Worm (Caenorhabditis elegans) whole organism, early embryonic: Measurements from ENCODE around the gene F41B4.2.

Experiments used
- B0310.2 ChIP-seq: sonication (generic microtip); optimal IDR thresholded peaks from 2 replicates; lab custom pipeline; 2016; ENCODE audit warnings: mild to moderate bottlenecking, missing genetic modification characterization, missing compliant biosample characterization
- F13C5.2 ChIP-seq: sonication (generic microtip); optimal IDR thresholded peaks from 2 replicates; lab custom pipeline; 2017; ENCODE audit warnings: mild to moderate bottlenecking, missing genetic modification characterization, inconsistent platforms, missing compliant biosample characterization
- aly-1 ChIP-seq: sonication (generic microtip); optimal IDR thresholded peaks from 2 replicates; lab custom pipeline; 2016; ENCODE audit warnings: missing genetic modification characterization, missing compliant biosample characterization
- ama-1 ChIP-seq: fragments of 150-350 bp; optimal IDR thresholded peaks from 2 replicates; lab custom pipeline; 2014
- ceh-13 ChIP-seq: fragments of 200-800 bp; sonication (Bioruptor generic); optimal IDR thresholded peaks from 2 replicates; lab custom pipeline; 2018; ENCODE audit warnings: mild to moderate bottlenecking, missing genetic modification characterization, missing compliant biosample characterization
- ceh-36 ChIP-seq: sonication (generic microtip); optimal IDR thresholded peaks from 2 replicates; lab custom pipeline; 2016; ENCODE audit warnings: missing genetic modification characterization, inconsistent platforms, missing compliant biosample characterization
- ets-7 ChIP-seq: sonication (generic microtip); optimal IDR thresholded peaks from 2 replicates; lab custom pipeline; 2016; ENCODE audit warnings: missing genotype, missing genetic modification characterization, missing compliant biosample characterization
- flt-1 ChIP-seq: fragments of 200-800 bp; sonication (Bioruptor generic); IDR thresholded peaks from 2 replicates; pipeline ENCODE4 v1.3.6; 2022; ENCODE audit warnings: missing genetic modification characterization, missing compliant biosample characterization
- hmbx-1 ChIP-seq: sonication (generic microtip); optimal IDR thresholded peaks from 2 replicates; lab custom pipeline; 2016; ENCODE audit warnings: mild to moderate bottlenecking, missing genetic modification characterization, missing compliant biosample characterization
- hmg-4 ChIP-seq: fragments of 200-800 bp; sonication (Bioruptor generic); optimal IDR thresholded peaks from 2 replicates; lab custom pipeline; 2018; ENCODE audit warnings: mild to moderate bottlenecking, missing genetic modification characterization, missing compliant biosample characterization
- hnd-1 ChIP-seq: sonication (generic microtip); optimal IDR thresholded peaks from 2 replicates; lab custom pipeline; 2016; ENCODE audit warnings: missing genetic modification characterization, missing compliant biosample characterization
- pes-1 ChIP-seq: fragments of 200-800 bp; sonication (Bioruptor generic); IDR thresholded peaks from 2 replicates; pipeline ENCODE4 v1.3.6; 2022; ENCODE audit warnings: missing genetic modification reagents, missing genetic modification characterization, missing compliant biosample characterization
- scrt-1 ChIP-seq: fragments of 200-800 bp; sonication (Bioruptor generic); IDR thresholded peaks from 2 replicates; pipeline ENCODE4 v1.3.6; 2022; ENCODE audit warnings: missing genetic modification characterization, missing compliant biosample characterization
- sea-1 ChIP-seq: fragments of 200-800 bp; sonication (Bioruptor generic); conservative IDR thresholded peaks from 2 replicates; pipeline ENCODE4 v1.3.6; 2022; ENCODE audit warnings: missing genetic modification characterization, missing compliant biosample characterization
- tbx-11 ChIP-seq: fragments of 200-800 bp; sonication (Bioruptor generic); IDR thresholded peaks from 2 replicates; pipeline ENCODE4 v1.3.6; 2022; ENCODE audit warnings: missing genetic modification characterization, missing compliant biosample characterization
- tbx-37 ChIP-seq: fragments of 200-800 bp; sonication (Bioruptor generic); conservative IDR thresholded peaks from 2 replicates; pipeline ENCODE4 v1.3.6; 2022; ENCODE audit warnings: missing genetic modification reagents, missing genetic modification characterization, missing compliant biosample characterization
- tra-4 ChIP-seq: sonication (generic microtip); optimal IDR thresholded peaks from 2 replicates; lab custom pipeline; 2017; ENCODE audit warnings: missing genetic modification characterization, missing compliant biosample characterization

The F41B4.2 gene

DNA sequence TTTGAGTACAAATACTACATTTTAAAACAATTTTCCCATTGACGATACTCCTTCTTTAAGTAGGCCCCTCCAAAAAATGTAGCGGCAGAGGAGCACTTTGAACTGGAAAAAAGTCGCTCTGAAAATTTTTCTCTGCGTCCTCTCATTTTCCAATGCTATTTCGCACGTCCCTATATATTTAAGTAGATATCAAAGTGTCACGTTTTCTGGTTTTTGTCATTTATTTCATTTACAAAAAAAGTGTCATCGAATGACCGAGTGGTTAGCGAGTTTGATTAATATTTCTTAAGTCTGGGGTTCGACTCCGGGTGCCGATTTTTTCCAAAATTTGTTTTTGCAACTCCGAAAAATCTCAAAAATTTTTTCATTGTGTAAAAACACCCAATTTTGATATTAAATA lies 31.8 kb upstream of the F41B4.2 start:
- TF ChIP-seq ets-7 (no peak), ceh-13 (GFP tag; lab: Kevin White, UChicago) (no peak), sea-1 (GFP tag; lab: Robert Waterston, UW) (no peak), tbx-37 (GFP tag; lab: Robert Waterston, UW) (no peak), scrt-1 (GFP tag; lab: Robert Waterston, UW) (no peak), hnd-1 (tag; lab: Kevin White, UChicago) (no peak), aly-1 (tag; lab: Kevin White, UChicago) (no peak), F13C5.2 (no peak)

ce11 chrX:6865839-6866238 lies 30.8 kb upstream of the F41B4.2 start, which contains the start of gene odr-10:
odr-10 (minus strand) TSS chrX:6865939.
- no peak for TF ChIP-seq pes-1 (GFP tag; lab: Robert Waterston, UW)
- no peak for TF ChIP-seq F13C5.2
- TF ChIP-seq ama-1 (lab: Kevin White, UChicago): no peak
- TF ChIP-seq ceh-36 (tag; lab: Kevin White, UChicago): no peak

ce11 chrX:6863032-6863431 lies 28.0 kb upstream of the F41B4.2 start, which contains the start of gene nep-4:
nep-4 (minus strand) TSS chrX:6863424.
- TF ChIP-seq ama-1 (lab: Kevin White, UChicago) (no peak), hmbx-1 (tag; lab: Kevin White, UChicago) (no peak), pes-1 (GFP tag; lab: Robert Waterston, UW) (no peak), ceh-13 (GFP tag; lab: Kevin White, UChicago) (no peak), ceh-36 (tag; lab: Kevin White, UChicago) (no peak), hmg-4 (GFP tag; lab: Kevin White, UChicago) (no peak), tra-4 (tag; lab: Kevin White, UChicago) (no peak), scrt-1 (GFP tag; lab: Robert Waterston, UW) (no peak), F13C5.2 (no peak), aly-1 (tag; lab: Kevin White, UChicago) (no peak), tbx-37 (GFP tag; lab: Robert Waterston, UW) (no peak), flt-1 (no peak), tbx-11 (GFP tag; lab: Robert Waterston, UW) (no peak), ets-7 (no peak), sea-1 (GFP tag; lab: Robert Waterston, UW) (no peak), B0310.2 (tag; lab: Kevin White, UChicago) (no peak), hnd-1 (tag; lab: Kevin White, UChicago) (no peak)

- no peak for TF ChIP-seq sea-1 (GFP tag; lab: Robert Waterston, UW)
- TF ChIP-seq flt-1: no peak
- no peak for TF ChIP-seq ama-1 (lab: Kevin White, UChicago)
- TF ChIP-seq hnd-1 (tag; lab: Kevin White, UChicago): no peak
- TF ChIP-seq tra-4 (tag; lab: Kevin White, UChicago): no peak
- TF ChIP-seq hmg-4 (GFP tag; lab: Kevin White, UChicago): no peak
- no peak for TF ChIP-seq B0310.2 (tag; lab: Kevin White, UChicago)
- no peak for TF ChIP-seq tbx-37 (GFP tag; lab: Robert Waterston, UW)
- no peak for TF ChIP-seq aly-1 (tag; lab: Kevin White, UChicago)
- TF ChIP-seq ceh-13 (GFP tag; lab: Kevin White, UChicago): no peak
- TF ChIP-seq F13C5.2: no peak
- TF ChIP-seq ets-7: no peak
- TF ChIP-seq scrt-1 (GFP tag; lab: Robert Waterston, UW): no peak
- no peak for TF ChIP-seq ceh-36 (tag; lab: Kevin White, UChicago)
Observed at ce11 chrX:6861564-6861963, 26.5 kb upstream of the F41B4.2 start.

- TF ChIP-seq tbx-37 (GFP tag; lab: Robert Waterston, UW): no peak
- no peak for TF ChIP-seq tbx-11 (GFP tag; lab: Robert Waterston, UW)
- no peak for TF ChIP-seq scrt-1 (GFP tag; lab: Robert Waterston, UW)
- no peak for TF ChIP-seq ama-1 (lab: Kevin White, UChicago)
- TF ChIP-seq F13C5.2: no peak
Observed at ce11 chrX:6856793-6857192, 21.7 kb upstream of the F41B4.2 start.

DNA sequence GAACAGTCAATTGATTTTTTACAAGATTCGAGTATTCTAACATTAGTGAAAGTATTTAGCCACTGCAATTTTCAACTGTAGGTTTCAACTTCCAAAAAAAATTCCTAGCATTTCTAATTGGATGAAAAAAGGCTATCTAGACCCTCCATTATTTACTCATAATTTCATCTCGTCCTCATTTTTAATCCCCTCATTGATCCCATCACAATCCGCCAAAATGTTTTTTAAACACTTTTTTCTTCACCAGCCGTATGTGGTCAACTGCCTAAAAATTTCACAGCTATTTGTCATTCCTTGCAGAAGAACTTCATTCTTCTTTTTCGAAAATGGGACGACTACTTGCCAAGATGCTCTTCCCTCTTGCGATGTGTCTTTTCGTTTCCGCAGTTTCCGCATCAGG lies 18.3 kb upstream of the F41B4.2 start, which contains the start of gene rig-3:
TSS of gene rig-3 (plus strand) at position 301 of the 400 bp plus-strand sequence.
- TF ChIP-seq aly-1 (tag; lab: Kevin White, UChicago): no peak
- TF ChIP-seq sea-1 (GFP tag; lab: Robert Waterston, UW): no peak
- TF ChIP-seq scrt-1 (GFP tag; lab: Robert Waterston, UW): no peak
- no peak for TF ChIP-seq hmbx-1 (tag; lab: Kevin White, UChicago)
- no peak for TF ChIP-seq hmg-4 (GFP tag; lab: Kevin White, UChicago)

ce11 chrX:6850412-6850811 lies 15.3 kb upstream of the F41B4.2 start:
- no peak for TF ChIP-seq tra-4 (tag; lab: Kevin White, UChicago)
- no peak for TF ChIP-seq hmg-4 (GFP tag; lab: Kevin White, UChicago)
- no peak for TF ChIP-seq ama-1 (lab: Kevin White, UChicago)
- no peak for TF ChIP-seq ets-7
- TF ChIP-seq B0310.2 (tag; lab: Kevin White, UChicago): no peak
- TF ChIP-seq aly-1 (tag; lab: Kevin White, UChicago): no peak
- TF ChIP-seq pes-1 (GFP tag; lab: Robert Waterston, UW): no peak
- no peak for TF ChIP-seq sea-1 (GFP tag; lab: Robert Waterston, UW)
- TF ChIP-seq tbx-11 (GFP tag; lab: Robert Waterston, UW): no peak
- TF ChIP-seq F13C5.2: no peak
- no peak for TF ChIP-seq ceh-36 (tag; lab: Kevin White, UChicago)
- no peak for TF ChIP-seq ceh-13 (GFP tag; lab: Kevin White, UChicago)
- no peak for TF ChIP-seq scrt-1 (GFP tag; lab: Robert Waterston, UW)
- TF ChIP-seq hmbx-1 (tag; lab: Kevin White, UChicago): no peak
- no peak for TF ChIP-seq hnd-1 (tag; lab: Kevin White, UChicago)
- TF ChIP-seq tbx-37 (GFP tag; lab: Robert Waterston, UW): no peak
- no peak for TF ChIP-seq flt-1
